Fruit fly (Drosophila melanogaster) whole organism, embryonic: Measurements from ENCODE around the gene Ir7g.

Experiments used
- CG10147 ChIP-seq: fragments of 200-800 bp; sonication (Bioruptor generic); optimal IDR thresholded peaks from 2 replicates; lab custom pipeline; 2019; ENCODE audit warnings: missing biosample characterization, mild to moderate bottlenecking, missing genetic modification characterization, moderate library complexity
- CG13624 ChIP-seq: fragments of 200-800 bp; sonication (Bioruptor generic); optimal IDR thresholded peaks from 2 replicates; lab custom pipeline; 2016; ENCODE audit warnings: missing biosample characterization, missing genetic modification characterization
- CG17802 ChIP-seq: fragments of 200-800 bp; sonication (Bioruptor generic); optimal IDR thresholded peaks from 2 replicates; lab custom pipeline; 2018; ENCODE audit warnings: missing biosample characterization, mild to moderate bottlenecking, missing genetic modification characterization, moderate library complexity
- CG18011 ChIP-seq: fragments of 200-800 bp; sonication (Bioruptor generic); optimal IDR thresholded peaks from 2 replicates; lab custom pipeline; 2017; ENCODE audit warnings: missing biosample characterization, missing genetic modification characterization, mild to moderate bottlenecking, moderate library complexity, missing genotype
- CG18476 ChIP-seq: fragments of 200-800 bp; sonication (Bioruptor generic); optimal IDR thresholded peaks from 2 replicates; lab custom pipeline; 2016; ENCODE audit warnings: missing biosample characterization, mild to moderate bottlenecking, missing genetic modification characterization
- CG2678 ChIP-seq: fragments of 200-800 bp; sonication (Bioruptor generic); optimal IDR thresholded peaks from 3 replicates; lab custom pipeline; 2019; ENCODE audit warnings: missing biosample characterization, mild to moderate bottlenecking, missing genetic modification characterization, moderate library complexity
- CG31365 ChIP-seq: fragments of 200-800 bp; sonication (Bioruptor generic); optimal IDR thresholded peaks from 2 replicates; lab custom pipeline; 2018; ENCODE audit warnings: missing biosample characterization, mild to moderate bottlenecking, missing genetic modification characterization
- CG31388 ChIP-seq: fragments of 200-800 bp; sonication (Bioruptor generic); optimal IDR thresholded peaks from 2 replicates; lab custom pipeline; 2016; ENCODE audit warnings: missing biosample characterization, missing genetic modification characterization
- CG33213 ChIP-seq: fragments of 200-800 bp; sonication (Bioruptor generic); optimal IDR thresholded peaks from 3 replicates; lab custom pipeline; 2016; ENCODE audit warnings: missing biosample characterization, missing genetic modification characterization
- CG3838 ChIP-seq: fragments of 200-800 bp; sonication (Bioruptor generic); optimal IDR thresholded peaks from 3 replicates; lab custom pipeline; 2016; ENCODE audit warnings: missing biosample characterization, missing genetic modification characterization
- CG3847 ChIP-seq: fragments of 200-800 bp; sonication (Bioruptor generic); IDR thresholded peaks from 2 replicates; pipeline ENCODE4 v1.3.6; 2022; ENCODE audit warnings: missing biosample characterization, missing genetic modification characterization
- CG4328 ChIP-seq: fragments of 200-800 bp; sonication (Bioruptor generic); optimal IDR thresholded peaks from 3 replicates; lab custom pipeline; 2017; ENCODE audit warnings: missing biosample characterization, missing genetic modification reagents, missing genetic modification characterization
- CG4360 ChIP-seq: fragments of 200-800 bp; sonication (Bioruptor generic); IDR thresholded peaks from 2 replicates; pipeline ENCODE4 v1.3.6; 2022; ENCODE audit warnings: missing biosample characterization, missing genetic modification characterization
- CG43689 ChIP-seq: fragments of 200-800 bp; sonication (Bioruptor generic); IDR thresholded peaks from 2 replicates; pipeline ENCODE4 v1.3.6; 2022; ENCODE audit warnings: missing biosample characterization, missing genetic modification characterization
- CG8281 ChIP-seq: fragments of 200-800 bp; sonication (Bioruptor generic); optimal IDR thresholded peaks from 2 replicates; lab custom pipeline; 2018; ENCODE audit warnings: missing biosample characterization, mild to moderate bottlenecking, missing genetic modification characterization, moderate library complexity
- CrebB ChIP-seq: fragments of 200-800 bp; sonication (Bioruptor generic); optimal IDR thresholded peaks from 3 replicates; lab custom pipeline; 2018; ENCODE audit warnings: missing biosample characterization, mild to moderate bottlenecking, missing genetic modification characterization
- Deaf1 ChIP-seq: fragments of 200-800 bp; optimal IDR thresholded peaks from 3 replicates; lab custom pipeline; 2019; ENCODE audit warnings: missing biosample characterization, mild to moderate bottlenecking, missing genetic modification characterization, moderate library complexity
- HLH54F ChIP-seq: fragments of 200-800 bp; sonication (Bioruptor generic); optimal IDR thresholded peaks from 3 replicates; lab custom pipeline; 2016; ENCODE audit warnings: missing biosample characterization, missing genetic modification characterization
- Hand ChIP-seq: fragments of 200-800 bp; sonication (Bioruptor generic); optimal IDR thresholded peaks from 2 replicates; lab custom pipeline; 2017; ENCODE audit warnings: mild to moderate bottlenecking, missing biosample characterization, missing genetic modification reagents, missing genetic modification characterization
- Lim3 ChIP-seq: fragments of 200-800 bp; sonication (Bioruptor generic); IDR thresholded peaks from 2 replicates; pipeline ENCODE4 v1.3.6; 2022; ENCODE audit warnings: missing biosample characterization, missing genetic modification characterization
- Mad ChIP-seq: fragments of 200-800 bp; sonication (Bioruptor generic); optimal IDR thresholded peaks from 2 replicates; lab custom pipeline; 2016; ENCODE audit warnings: missing biosample characterization, missing genetic modification characterization
- Med ChIP-seq: fragments of 200-800 bp; sonication (Bioruptor generic); peaks from one replicate; lab custom pipeline; 2016; ENCODE audit warnings: missing biosample characterization, missing genetic modification characterization, mild to moderate bottlenecking, inconsistent platforms, moderate library complexity
- Opbp ChIP-seq: fragments of 200-800 bp; sonication (Bioruptor generic); IDR thresholded peaks from 3 replicates; pipeline ENCODE4 v1.3.6; 2022; ENCODE audit warnings: missing biosample characterization, missing genetic modification characterization; ENCODE audit not compliant: partially characterized antibody
- Rx ChIP-seq: fragments of 200-800 bp; sonication (Bioruptor generic); IDR thresholded peaks from 2 replicates; pipeline ENCODE4 v1.3.6; 2022; ENCODE audit warnings: missing biosample characterization, missing genetic modification characterization
- Side ChIP-seq: fragments of 200-800 bp; sonication (Bioruptor generic); optimal IDR thresholded peaks from 2 replicates; lab custom pipeline; 2016; ENCODE audit warnings: missing biosample characterization, missing genetic modification characterization
- TFAM ChIP-seq: fragments of 200-800 bp; sonication (Bioruptor generic); optimal IDR thresholded peaks from 2 replicates; lab custom pipeline; 2017; ENCODE audit warnings: missing biosample characterization, missing genetic modification characterization, inconsistent platforms
- Taf1 ChIP-seq: fragments of 200-800 bp; sonication (Bioruptor generic); IDR thresholded peaks from 2 replicates; pipeline ENCODE4 v1.3.6; 2022; ENCODE audit warnings: missing biosample characterization, missing genetic modification characterization
- abd-A ChIP-seq: fragments of 200-800 bp; sonication (Bioruptor generic); optimal IDR thresholded peaks from 3 replicates; lab custom pipeline; 2019; ENCODE audit warnings: missing biosample characterization, mild to moderate bottlenecking, missing genetic modification characterization, moderate library complexity
- al ChIP-seq: fragments of 200-800 bp; sonication (Bioruptor generic); IDR thresholded peaks from 2 replicates; pipeline ENCODE4 v1.3.6; 2022; ENCODE audit warnings: missing biosample characterization, missing genetic modification characterization
- chn ChIP-seq: fragments of 200-800 bp; sonication (Bioruptor generic); optimal IDR thresholded peaks from 2 replicates; lab custom pipeline; 2016; ENCODE audit warnings: missing biosample characterization, missing genetic modification characterization
- corto ChIP-seq: fragments of 200-800 bp; sonication (Bioruptor generic); optimal IDR thresholded peaks from 2 replicates; lab custom pipeline; 2016; ENCODE audit warnings: missing biosample characterization, mild to moderate bottlenecking, missing genetic modification characterization, moderate library complexity
- crp ChIP-seq, 2 experiments: fragments of 200-800 bp; sonication (Bioruptor generic); optimal IDR thresholded peaks; 2 replicates in 1 of 2; 3 replicates in 1 of 2; lab custom pipeline; 2017; ENCODE audit warnings: missing biosample characterization in 2 of 2, missing genetic modification characterization in 2 of 2, mild to moderate bottlenecking in 1 of 2, moderate library complexity in 1 of 2
- dmrt99B ChIP-seq: fragments of 200-800 bp; sonication (Bioruptor generic); optimal IDR thresholded peaks from 2 replicates; lab custom pipeline; 2018; ENCODE audit warnings: missing biosample characterization, mild to moderate bottlenecking, missing genetic modification characterization, moderate library complexity
- exex ChIP-seq: fragments of 200-800 bp; sonication (Bioruptor generic); optimal IDR thresholded peaks from 4 replicates; lab custom pipeline; 2018; ENCODE audit warnings: missing biosample characterization, mild to moderate bottlenecking, missing genetic modification characterization, moderate library complexity
- gfzf ChIP-seq: fragments of 200-800 bp; sonication (Bioruptor generic); optimal IDR thresholded peaks from 2 replicates; lab custom pipeline; 2016; ENCODE audit warnings: missing biosample characterization, mild to moderate bottlenecking, missing genetic modification characterization, moderate library complexity
- hth ChIP-seq: fragments of >200 bp; optimal IDR thresholded peaks from 2 replicates; lab custom pipeline; 2017; ENCODE audit warnings: inconsistent platforms
- jing ChIP-seq: fragments of 200-800 bp; sonication (Bioruptor generic); optimal IDR thresholded peaks from 2 replicates; lab custom pipeline; 2018; ENCODE audit warnings: missing biosample characterization, mild to moderate bottlenecking, missing genetic modification characterization
- jumu ChIP-seq: fragments of 200-800 bp; sonication (Bioruptor generic); optimal IDR thresholded peaks from 3 replicates; lab custom pipeline; 2016; ENCODE audit warnings: missing biosample characterization, missing genetic modification characterization
- lbe ChIP-seq: fragments of 200-800 bp; sonication (Bioruptor generic); optimal IDR thresholded peaks from 2 replicates; lab custom pipeline; 2016; ENCODE audit warnings: missing biosample characterization, mild to moderate bottlenecking, missing genetic modification characterization
- mld ChIP-seq: fragments of 200-800 bp; sonication (Bioruptor generic); IDR thresholded peaks from 3 replicates; pipeline ENCODE4 v1.3.6; 2022; ENCODE audit warnings: missing biosample characterization, missing genetic modification characterization; ENCODE audit not compliant: partially characterized antibody
- oc ChIP-seq: fragments of 200-800 bp; sonication (Bioruptor generic); optimal IDR thresholded peaks from 2 replicates; lab custom pipeline; 2018; ENCODE audit warnings: missing biosample characterization, mild to moderate bottlenecking, missing genetic modification characterization, moderate library complexity
- pb ChIP-seq: fragments of 200-800 bp; sonication (Bioruptor generic); optimal IDR thresholded peaks from 3 replicates; lab custom pipeline; 2016; ENCODE audit warnings: missing biosample characterization, missing genetic modification characterization
- repo ChIP-seq: fragments of 200-800 bp; sonication (Bioruptor generic); optimal IDR thresholded peaks from 2 replicates; lab custom pipeline; 2016; ENCODE audit warnings: missing biosample characterization, missing genetic modification characterization
- seq ChIP-seq: fragments of 200-800 bp; sonication (Bioruptor generic); IDR thresholded peaks from 2 replicates; pipeline ENCODE4 v1.3.6; 2022; ENCODE audit warnings: missing biosample characterization, missing genetic modification characterization
- sisA ChIP-seq: fragments of 200-800 bp; sonication (Bioruptor generic); IDR thresholded peaks from 2 replicates; pipeline ENCODE4 v1.3.6; 2022; ENCODE audit warnings: missing biosample characterization, missing genetic modification characterization
- sna ChIP-seq: fragments of 200-800 bp; sonication (Bioruptor generic); IDR thresholded peaks from 2 replicates; pipeline ENCODE4 v1.3.6; 2022; ENCODE audit warnings: missing biosample characterization, missing genetic modification characterization; ENCODE audit not compliant: partially characterized antibody
- sqz ChIP-seq: fragments of 200-800 bp; sonication (Bioruptor generic); optimal IDR thresholded peaks from 3 replicates; lab custom pipeline; 2018; ENCODE audit warnings: missing biosample characterization, mild to moderate bottlenecking, missing genetic modification characterization
- stc ChIP-seq: fragments of 200-800 bp; sonication (Bioruptor generic); IDR thresholded peaks from 2 replicates; pipeline ENCODE4 v1.3.6; 2022; ENCODE audit warnings: missing biosample characterization, missing genetic modification characterization
- tll ChIP-seq, 2 experiments: fragments of 200-800 bp in 1 of 2; fragments of >200 bp in 1 of 2; sonication (Bioruptor generic) in 1 of 2; optimal IDR thresholded peaks; 2 replicates each; lab custom pipeline; 2017 to 2019; ENCODE audit warnings: missing biosample characterization in 2 of 2, missing genetic modification characterization in 2 of 2, mild to moderate bottlenecking in 1 of 2, moderate library complexity in 1 of 2
- vvl ChIP-seq: fragments of 200-800 bp; sonication (Bioruptor generic); IDR thresholded peaks from 2 replicates; pipeline ENCODE4 v1.3.6; 2022; ENCODE audit warnings: missing biosample characterization, missing genetic modification characterization
- yki ChIP-seq: fragments of >200 bp; optimal IDR thresholded peaks from 3 replicates; lab custom pipeline; 2018

Ir7g gene

dm6 chrX:7931028-7931549 lies 46.6 kb downstream of the Ir7g start, which contains the start of gene mahe (continued):
- no peak for TF ChIP-seq CG10147
- TF ChIP-seq TFAM (GFP tag; lab: Kevin White, UChicago) = no peak
- TF ChIP-seq hth (lab: Kevin White, UChicago) = no peak
- TF ChIP-seq sisA (GFP tag; lab: Robert Waterston, UW) = no peak
- TF ChIP-seq corto (GFP tag; lab: Kevin White, UChicago) = no peak
- TF ChIP-seq jumu (GFP tag; lab: Kevin White, UChicago) = no peak
- TF ChIP-seq Deaf1 (tag; lab: Kevin White, UChicago) = no peak
- no peak for TF ChIP-seq exex
- peak; percentile 21 for TF ChIP-seq gfzf (GFP tag; lab: Kevin White, UChicago)
- no peak for TF ChIP-seq CG31388 (GFP tag; lab: Kevin White, UChicago)
- TF ChIP-seq lbe (GFP tag; lab: Kevin White, UChicago) = peak; percentile 44
- TF ChIP-seq sna (GFP tag; lab: Robert Waterston, UW) = peak; percentile 69
- TF ChIP-seq Taf1 (GFP tag; lab: Robert Waterston, UW) = no peak
- TF ChIP-seq CG3838 = no peak
- peak; percentile 6; the same call in 1 of the 2 replicates for TF ChIP-seq vvl
- TF ChIP-seq CG4328 (GFP tag; lab: Kevin White, UChicago) = no peak
- no peak for TF ChIP-seq CG18476 (GFP tag; lab: Kevin White, UChicago)
- TF ChIP-seq CG4360 (GFP tag; lab: Robert Waterston, UW) = no peak
- no peak for TF ChIP-seq Rx (GFP tag; lab: Robert Waterston, UW)
- no peak for TF ChIP-seq abd-A (tag; lab: Kevin White, UChicago)
- TF ChIP-seq Hand = no peak
- no peak for TF ChIP-seq crp (GFP tag; optimal IDR thresholded peaks at IDR 0.05; lab: Kevin White, UChicago)
- no peak for TF ChIP-seq dmrt99B
- TF ChIP-seq CG17802 = no peak
- TF ChIP-seq Opbp = peak; percentile 88; the same call in 2 of the 3 replicates
- no peak for TF ChIP-seq CG2678 (tag; lab: Kevin White, UChicago)
- peak; percentile 43 for TF ChIP-seq yki (lab: Kevin White, UChicago)
- TF ChIP-seq CG33213 (GFP tag; lab: Kevin White, UChicago) = no peak
- no peak for TF ChIP-seq jing (GFP tag; lab: Kevin White, UChicago)
- TF ChIP-seq HLH54F (GFP tag; lab: Kevin White, UChicago) = no peak
- no peak for TF ChIP-seq CG3847
- TF ChIP-seq al (GFP tag; lab: Robert Waterston, UW) = no peak
- TF ChIP-seq pb (GFP tag; lab: Kevin White, UChicago) = no peak
- TF ChIP-seq Lim3 = no peak
- no peak for TF ChIP-seq Side (GFP tag; lab: Kevin White, UChicago)
- TF ChIP-seq CG31365 = no peak
- 0 out of 2 replicates have a peak, but pooled peaks have one; percentile 8 for TF ChIP-seq stc (GFP tag; lab: Robert Waterston, UW)
- TF ChIP-seq chn = no peak
- no peak for TF ChIP-seq repo (GFP tag; lab: Kevin White, UChicago)
- TF ChIP-seq seq (GFP tag; lab: Robert Waterston, UW) = no peak
- no peak for TF ChIP-seq CrebB
- TF ChIP-seq Med (GFP tag; lab: Kevin White, UChicago) = peak; percentile 77
- no peak for TF ChIP-seq Mad (GFP tag; lab: Kevin White, UChicago)
- no peak for TF ChIP-seq CG18011 (GFP tag; lab: Kevin White, UChicago)
- no peak for TF ChIP-seq CG43689
- no peak for TF ChIP-seq oc (tag; lab: Kevin White, UChicago)
- no peak for TF ChIP-seq CG13624
- peak in 1 of 2 experiments; percentile 67 for TF ChIP-seq tll (GFP tag; optimal IDR thresholded peaks at IDR 0.05; lab: Kevin White, UChicago)
- TF ChIP-seq CG8281 (tag; lab: Kevin White, UChicago) = no peak
- TF ChIP-seq sqz (GFP tag; lab: Kevin White, UChicago) = peak; percentile 48
- TF ChIP-seq mld (GFP tag; lab: Robert Waterston, UW) = peak; percentile 18; the same call in 1 of the 3 replicates
